Worm (Caenorhabditis elegans) whole organism, mixed stage, embryonic: ENCODE measurements around the gene F21H7.12.

Source experiments
- blmp-1 ChIP-seq: fragments of 150-350 bp; optimal IDR thresholded peaks from 2 replicates; lab custom pipeline; 2014; ENCODE audit warnings: missing biosample characterization, missing genetic modification characterization
- ceh-43 ChIP-seq: fragments of 200-800 bp; sonication (Bioruptor generic); optimal IDR thresholded peaks from 2 replicates; lab custom pipeline; 2018; ENCODE audit warnings: mild to moderate bottlenecking, missing genetic modification characterization, moderate library complexity, missing compliant biosample characterization
- elt-3 ChIP-seq: fragments of 150-350 bp; optimal IDR thresholded peaks from 2 replicates; lab custom pipeline; 2014; ENCODE audit warnings: missing biosample characterization, missing genetic modification characterization
- lin-13 ChIP-seq: fragments of 150-350 bp; optimal IDR thresholded peaks from 2 replicates; lab custom pipeline; 2014; ENCODE audit warnings: missing biosample characterization, missing genetic modification characterization
- lsy-2 ChIP-seq: fragments of 150-350 bp; optimal IDR thresholded peaks from 2 replicates; lab custom pipeline; 2014; ENCODE audit warnings: missing biosample characterization, missing genetic modification characterization
- mab-5 ChIP-seq: fragments of 150-350 bp; optimal IDR thresholded peaks from 2 replicates; lab custom pipeline; 2014; ENCODE audit warnings: missing biosample characterization, missing genetic modification characterization
- mep-1 ChIP-seq: fragments of 150-350 bp; optimal IDR thresholded peaks from 2 replicates; lab custom pipeline; 2017; ENCODE audit warnings: missing biosample characterization, missing genetic modification reagents, missing genetic modification characterization, inconsistent platforms
- nhr-12 ChIP-seq: fragments of 150-350 bp; optimal IDR thresholded peaks from 2 replicates; lab custom pipeline; 2014; ENCODE audit warnings: missing biosample characterization, missing genetic modification characterization
- nhr-237 ChIP-seq: fragments of 150-350 bp; optimal IDR thresholded peaks from 2 replicates; lab custom pipeline; 2014; ENCODE audit warnings: missing biosample characterization, missing genetic modification characterization
- unc-62 ChIP-seq: fragments of 150-350 bp; optimal IDR thresholded peaks from 2 replicates; lab custom pipeline; 2014; ENCODE audit warnings: missing biosample characterization, missing genetic modification reagents, missing genetic modification characterization
- ztf-11 ChIP-seq: fragments of 150-350 bp; optimal IDR thresholded peaks from 2 replicates; lab custom pipeline; 2014; ENCODE audit warnings: missing biosample characterization, missing genetic modification characterization

- TF ChIP-seq blmp-1 (tag; lab: Kevin White, UChicago) = no peak
- TF ChIP-seq lsy-2 = no peak
- TF ChIP-seq unc-62 (GFP tag; lab: Kevin White, UChicago) = no peak
- no peak for TF ChIP-seq nhr-12
- no peak for TF ChIP-seq nhr-237 (tag; lab: Kevin White, UChicago)
- TF ChIP-seq mep-1 = no peak
- TF ChIP-seq lin-13 = no peak
- no peak for TF ChIP-seq elt-3
- TF ChIP-seq ztf-11 (tag; lab: Kevin White, UChicago) = no peak
- no peak for TF ChIP-seq ceh-43 (GFP tag; lab: Kevin White, UChicago)
- no peak for TF ChIP-seq mab-5 (tag; lab: Kevin White, UChicago)
Measured at ce11 chrV:16210257-16211002, 19.5 kb upstream of the F21H7.12 start, which contains the start of gene F11A5.16.
